Worm (Caenorhabditis elegans): ENCODE measurements around the gene nlp-51.

DNA sequence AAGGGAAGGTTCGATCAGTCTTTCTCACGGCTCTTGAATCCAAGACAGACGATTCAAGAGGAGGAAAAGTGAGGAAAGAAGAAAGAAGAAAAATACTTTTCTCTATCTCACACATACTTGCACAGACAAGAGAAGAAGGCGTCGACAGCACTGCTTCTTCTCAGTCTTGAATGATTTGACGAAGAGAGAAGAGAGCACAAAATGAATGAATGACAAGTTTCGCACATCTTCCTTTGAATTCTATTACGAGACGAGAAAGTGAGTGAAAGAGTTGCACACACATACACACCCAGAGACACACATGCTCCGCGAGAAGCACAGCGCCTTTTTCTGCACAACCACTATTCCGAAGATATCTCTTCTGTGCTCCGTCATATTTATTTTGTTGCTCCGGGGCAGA, 16.2 kb upstream of the nlp-51 start:
- TF ChIP-seq klf-2 (GFP tag; conservative IDR thresholded peaks at IDR 0.05), result no peak
- TF ChIP-seq med-1 (GFP tag; optimal IDR thresholded peaks at IDR 0.05; ENCODE audit: insufficient read depth), result no peak
- TF ChIP-seq tab-1 (GFP tag; IDR thresholded peaks at IDR 0.05), result no peak
- no peak for TF ChIP-seq ztf-29 (GFP tag; IDR thresholded peaks at IDR 0.05)
- TF ChIP-seq cog-1 (tag; optimal IDR thresholded peaks at IDR 0.05), result no peak
- no peak for TF ChIP-seq ref-1 (GFP tag; conservative IDR thresholded peaks at IDR 0.05)
- TF ChIP-seq flt-1 (GFP tag; IDR thresholded peaks at IDR 0.05), result no peak
- TF ChIP-seq T22C8.4 (GFP tag; IDR thresholded peaks at IDR 0.05), result no peak
